Fruit fly (Drosophila melanogaster) whole organism, prepupa: Measurements from ENCODE around the gene HP4.
A peak's percentile ranks its signal among the peaks of the same experiment; 100 is the strongest.

Source experiments
- CG31627 ChIP-seq: fragments of 200-800 bp; sonication (Bioruptor generic); optimal IDR thresholded peaks from 3 replicates; lab custom pipeline; 2016; ENCODE audit warnings: missing biosample characterization, missing genetic modification characterization
- Eip75B ChIP-seq: fragments of 200-800 bp; sonication (Bioruptor generic); optimal IDR thresholded peaks from 3 replicates; lab custom pipeline; 2016; ENCODE audit warnings: missing biosample characterization, missing genetic modification characterization
- Eip78C ChIP-seq: fragments of 200-800 bp; sonication (Bioruptor generic); peaks from one replicate; lab custom pipeline; 2016; ENCODE audit warnings: missing biosample characterization, missing genetic modification characterization
- Ets21C ChIP-seq: fragments of 200-800 bp; sonication (Bioruptor generic); optimal IDR thresholded peaks from 3 replicates; lab custom pipeline; 2016; ENCODE audit warnings: missing biosample characterization, missing genetic modification characterization
- Gug ChIP-seq: fragments of 200-800 bp; sonication (Bioruptor generic); IDR thresholded peaks from 2 replicates; pipeline ENCODE4 v1.3.6; 2022; ENCODE audit warnings: missing biosample characterization, missing genetic modification characterization
- Lpt ChIP-seq: fragments of 200-800 bp; sonication (Bioruptor generic); optimal IDR thresholded peaks from 3 replicates; lab custom pipeline; 2016; ENCODE audit warnings: missing biosample characterization, missing genetic modification characterization
- Met ChIP-seq: fragments of 200-800 bp; sonication (Bioruptor generic); optimal IDR thresholded peaks from 3 replicates; lab custom pipeline; 2016; ENCODE audit warnings: missing biosample characterization, missing genetic modification characterization
- acj6 ChIP-seq: fragments of 200-800 bp; sonication (Bioruptor generic); optimal IDR thresholded peaks from 3 replicates; lab custom pipeline; 2016; ENCODE audit warnings: missing biosample characterization, missing genetic modification characterization
- fd85E ChIP-seq: fragments of 200-800 bp; sonication (Bioruptor generic); optimal IDR thresholded peaks from 3 replicates; lab custom pipeline; 2016; ENCODE audit warnings: missing biosample characterization, missing genetic modification characterization
- ss ChIP-seq, 2 experiments: fragments of 200-800 bp; sonication (Bioruptor generic); optimal IDR thresholded peaks; 2 replicates in 1 of 2; 3 replicates in 1 of 2; lab custom pipeline; 2017 to 2018; ENCODE audit warnings: mild to moderate bottlenecking in 2 of 2, missing biosample characterization in 2 of 2, missing genetic modification characterization in 2 of 2, moderate library complexity in 1 of 2
- topi ChIP-seq: fragments of 200-800 bp; sonication (Bioruptor generic); optimal IDR thresholded peaks from 3 replicates; lab custom pipeline; 2016; ENCODE audit warnings: missing biosample characterization, missing genetic modification characterization

dm6 chr3L:7976081-7976483 lies at the start of gene HP4, which contains the start of gene CG8209:
- TF ChIP-seq acj6, result peak; percentile 77
- peak; percentile 81 for TF ChIP-seq Gug
- peak; percentile 54 for TF ChIP-seq Lpt (GFP tag; lab: Kevin White, UChicago)
- peak; percentile 73 for TF ChIP-seq Met (GFP tag; lab: Kevin White, UChicago)
- peak; percentile 24 for TF ChIP-seq Ets21C (GFP tag; lab: Kevin White, UChicago)
- peak in 1 of 2 experiments; percentile 45 for TF ChIP-seq ss (GFP tag; optimal IDR thresholded peaks at IDR 0.05; lab: Kevin White, UChicago)
- peak; percentile 67 for TF ChIP-seq CG31627 (GFP tag; lab: Kevin White, UChicago)
- TF ChIP-seq topi (GFP tag; lab: Kevin White, UChicago), result peak; percentile 71
- no peak for TF ChIP-seq fd85E (GFP tag; lab: Kevin White, UChicago)
- peak; percentile 91 for TF ChIP-seq Eip78C (GFP tag; lab: Kevin White, UChicago)
- TF ChIP-seq Eip75B (GFP tag; lab: Kevin White, UChicago), result peak; percentile 60
